Worm (Caenorhabditis elegans) whole organism, mixed stage, embryonic: Measurements from ENCODE around the gene F25G6.8.
A peak's percentile ranks its signal among the peaks of the same experiment; 100 is the strongest.

Experiments
- M03D4.4 ChIP-seq: sonication (generic microtip); optimal IDR thresholded peaks from 2 replicates; lab custom pipeline; 2017; ENCODE audit warnings: mild to moderate bottlenecking, missing genetic modification characterization, missing compliant biosample characterization
- blmp-1 ChIP-seq: fragments of 150-350 bp; optimal IDR thresholded peaks from 2 replicates; lab custom pipeline; 2014; ENCODE audit warnings: missing biosample characterization, missing genetic modification characterization
- ceh-39 ChIP-seq: fragments of 150-350 bp; optimal IDR thresholded peaks from 2 replicates; lab custom pipeline; 2014; ENCODE audit warnings: missing biosample characterization, missing genetic modification characterization
- ceh-43 ChIP-seq: fragments of 200-800 bp; sonication (Bioruptor generic); optimal IDR thresholded peaks from 2 replicates; lab custom pipeline; 2018; ENCODE audit warnings: mild to moderate bottlenecking, missing genetic modification characterization, moderate library complexity, missing compliant biosample characterization
- ceh-83 ChIP-seq: fragments of 200-800 bp; sonication (Bioruptor generic); optimal IDR thresholded peaks from 2 replicates; lab custom pipeline; 2018; ENCODE audit warnings: mild to moderate bottlenecking, missing genetic modification characterization, missing compliant biosample characterization
- ces-1 ChIP-seq: fragments of 150-350 bp; optimal IDR thresholded peaks from 2 replicates; lab custom pipeline; 2014; ENCODE audit warnings: missing biosample characterization, missing genetic modification reagents, missing genetic modification characterization
- cnd-1 ChIP-seq: fragments of 200-800 bp; sonication (Bioruptor generic); optimal IDR thresholded peaks from 2 replicates; lab custom pipeline; 2018; ENCODE audit warnings: mild to moderate bottlenecking, missing genetic modification characterization, missing compliant biosample characterization
- drap-1 ChIP-seq: fragments of 200-800 bp; sonication (Bioruptor generic); optimal IDR thresholded peaks from 3 replicates; lab custom pipeline; 2018; ENCODE audit warnings: mild to moderate bottlenecking, missing genetic modification characterization, missing compliant biosample characterization
- elt-1 ChIP-seq: sonication (generic microtip); optimal IDR thresholded peaks from 2 replicates; lab custom pipeline; 2017; ENCODE audit warnings: missing genetic modification characterization, mild to moderate bottlenecking, missing compliant biosample characterization, antibody characterized with exemption, moderate library complexity, borderline replicate concordance; ENCODE audit not compliant: insufficient read depth
- elt-3 ChIP-seq: fragments of 150-350 bp; optimal IDR thresholded peaks from 2 replicates; lab custom pipeline; 2014; ENCODE audit warnings: missing biosample characterization, missing genetic modification characterization
- flh-1 ChIP-seq: fragments of 200-800 bp; sonication (Bioruptor generic); optimal IDR thresholded peaks from 2 replicates; lab custom pipeline; 2018; ENCODE audit warnings: mild to moderate bottlenecking, missing genetic modification characterization, moderate library complexity, missing compliant biosample characterization
- ham-2 ChIP-seq: fragments of 200-800 bp; sonication (Bioruptor generic); optimal IDR thresholded peaks from 2 replicates; lab custom pipeline; 2018; ENCODE audit warnings: mild to moderate bottlenecking, missing genetic modification characterization, missing compliant biosample characterization
- hlh-1 ChIP-seq: fragments of 150-350 bp; optimal IDR thresholded peaks from 2 replicates; lab custom pipeline; 2014; ENCODE audit warnings: missing biosample characterization, missing genetic modification reagents, missing genetic modification characterization
- lin-13 ChIP-seq: fragments of 150-350 bp; optimal IDR thresholded peaks from 2 replicates; lab custom pipeline; 2014; ENCODE audit warnings: missing biosample characterization, missing genetic modification characterization
- lsy-2 ChIP-seq: fragments of 150-350 bp; optimal IDR thresholded peaks from 2 replicates; lab custom pipeline; 2014; ENCODE audit warnings: missing biosample characterization, missing genetic modification characterization
- mab-5 ChIP-seq: fragments of 150-350 bp; optimal IDR thresholded peaks from 2 replicates; lab custom pipeline; 2014; ENCODE audit warnings: missing biosample characterization, missing genetic modification characterization
- mep-1 ChIP-seq: fragments of 150-350 bp; optimal IDR thresholded peaks from 2 replicates; lab custom pipeline; 2017; ENCODE audit warnings: missing biosample characterization, missing genetic modification reagents, missing genetic modification characterization, inconsistent platforms
- mls-2 ChIP-seq: sonication (generic microtip); optimal IDR thresholded peaks from 2 replicates; lab custom pipeline; 2016; ENCODE audit warnings: mild to moderate bottlenecking, missing genetic modification characterization, moderate library complexity, missing compliant biosample characterization
- nhr-28 ChIP-seq: fragments of 150-350 bp; optimal IDR thresholded peaks from 2 replicates; lab custom pipeline; 2014; ENCODE audit warnings: missing biosample characterization, missing genetic modification characterization
- nhr-76 ChIP-seq: sonication (generic microtip); optimal IDR thresholded peaks from 2 replicates; lab custom pipeline; 2017; ENCODE audit warnings: missing biosample characterization, missing genetic modification characterization
- sem-2 ChIP-seq: fragments of 200-800 bp; sonication (Bioruptor generic); optimal IDR thresholded peaks from 2 replicates; lab custom pipeline; 2018; ENCODE audit warnings: mild to moderate bottlenecking, missing genetic modification characterization, missing compliant biosample characterization
- snpc-4 ChIP-seq: fragments of 150-350 bp; optimal IDR thresholded peaks from 2 replicates; lab custom pipeline; 2014; ENCODE audit warnings: missing biosample characterization, missing genetic modification characterization
- sptf-1 ChIP-seq: sonication (generic microtip); optimal IDR thresholded peaks from 2 replicates; lab custom pipeline; 2017; ENCODE audit warnings: mild to moderate bottlenecking, missing genetic modification characterization, moderate library complexity, missing compliant biosample characterization
- unc-39 ChIP-seq: fragments of 150-350 bp; optimal IDR thresholded peaks from 2 replicates; lab custom pipeline; 2014; ENCODE audit warnings: missing biosample characterization, missing genetic modification characterization
- unc-62 ChIP-seq: fragments of 150-350 bp; optimal IDR thresholded peaks from 2 replicates; lab custom pipeline; 2014; ENCODE audit warnings: missing biosample characterization, missing genetic modification reagents, missing genetic modification characterization
- zip-8 ChIP-seq: fragments of 150-350 bp; optimal IDR thresholded peaks from 2 replicates; lab custom pipeline; 2014; ENCODE audit warnings: missing biosample characterization, missing genetic modification characterization
- ztf-11 ChIP-seq: fragments of 150-350 bp; optimal IDR thresholded peaks from 2 replicates; lab custom pipeline; 2014; ENCODE audit warnings: missing biosample characterization, missing genetic modification characterization

The F25G6.8 gene

DNA sequence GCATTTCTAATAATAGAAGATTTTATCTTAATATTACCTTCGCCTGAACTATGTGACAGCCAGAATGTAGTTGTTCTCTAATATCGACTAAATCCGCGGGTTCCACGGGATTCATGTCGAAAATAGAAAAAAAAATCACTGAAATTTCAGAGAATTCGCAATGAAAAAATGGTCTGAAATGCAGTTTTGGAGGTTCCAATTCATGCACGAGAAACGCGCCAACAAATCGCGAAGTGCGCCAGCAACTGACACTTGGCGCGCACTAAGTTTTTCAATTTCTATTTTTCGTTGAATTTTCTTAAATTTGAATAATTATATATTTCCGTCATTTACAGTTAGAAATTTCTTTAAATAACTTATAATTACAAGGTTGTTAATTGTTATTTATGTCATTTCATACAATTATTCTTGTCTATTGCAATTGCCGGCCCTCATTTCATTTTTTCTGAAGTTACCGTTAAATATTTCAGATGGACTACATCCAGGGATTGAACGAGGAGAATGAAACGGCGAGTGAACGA is 4.9 kb upstream of the F25G6.8 start, which contains the start of the genes F25G6.9 and symk-1:
Gene F25G6.9, minus strand, starts transcription at position 160 of the 521 bp plus-strand sequence.
Gene symk-1, plus strand, starts transcription at position 471 of the 521 bp plus-strand sequence.
- peak; percentile 35 for TF ChIP-seq lsy-2 (tag; lab: Kevin White, UChicago)
- TF ChIP-seq mls-2, result no peak
- TF ChIP-seq mab-5 (tag; lab: Kevin White, UChicago), result no peak
- TF ChIP-seq snpc-4 (tag; lab: Kevin White, UChicago), result no peak
- TF ChIP-seq elt-3, result no peak
- peak; percentile 45 for TF ChIP-seq lin-13 (tag; lab: Kevin White, UChicago)
- TF ChIP-seq mep-1, result no peak

DNA sequence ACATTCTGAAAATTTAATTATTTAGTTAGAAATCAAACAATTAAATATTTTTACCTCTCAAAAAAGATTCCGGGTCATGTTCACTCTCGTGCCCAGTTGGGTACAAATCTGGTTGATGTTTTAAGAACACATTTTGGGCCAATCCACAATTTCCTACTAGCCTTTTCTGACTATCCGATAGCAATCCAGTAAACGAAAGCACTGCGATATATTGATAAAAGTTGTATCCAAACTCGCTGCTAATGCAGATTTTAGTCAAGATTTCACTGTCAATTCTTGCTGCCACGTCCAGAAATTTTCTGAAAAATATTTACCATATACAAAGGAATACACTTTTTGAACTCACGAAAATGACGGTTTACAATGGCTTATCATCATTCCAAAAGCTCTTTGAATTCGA is 4.2 kb upstream of the F25G6.8 start:
- TF ChIP-seq M03D4.4 (tag; lab: Kevin White, UChicago), result no peak
- TF ChIP-seq ceh-43 (GFP tag; lab: Kevin White, UChicago), result no peak
- no peak for TF ChIP-seq unc-62 (GFP tag; lab: Kevin White, UChicago)
- no peak for TF ChIP-seq nhr-28
- no peak for TF ChIP-seq sem-2
- TF ChIP-seq ceh-39 (tag; lab: Kevin White, UChicago), result no peak
- TF ChIP-seq lsy-2 (tag; lab: Kevin White, UChicago), result no peak
- TF ChIP-seq elt-1 (tag; lab: Kevin White, UChicago), result no peak
- no peak for TF ChIP-seq ceh-83 (GFP tag; lab: Kevin White, UChicago)
- no peak for TF ChIP-seq nhr-76 (tag; lab: Kevin White, UChicago)
- TF ChIP-seq mep-1, result no peak
- no peak for TF ChIP-seq flh-1 (GFP tag; lab: Kevin White, UChicago)
- TF ChIP-seq ztf-11 (tag; lab: Kevin White, UChicago), result no peak
- TF ChIP-seq hlh-1 (tag; lab: Kevin White, UChicago), result no peak
- TF ChIP-seq cnd-1, result no peak
- TF ChIP-seq lin-13 (tag; lab: Kevin White, UChicago), result no peak
- TF ChIP-seq elt-3, result no peak

ce11 chrV:8560916-8561315 is 4.1 kb downstream of the F25G6.8 start, which contains the start of gene acr-16:
acr-16 (plus strand) TSS chrV:8561216.
- TF ChIP-seq elt-1 (tag; lab: Kevin White, UChicago) (no peak), lin-13 (tag; lab: Kevin White, UChicago) (no peak), drap-1 (GFP tag; lab: Kevin White, UChicago) (no peak), snpc-4 (tag; lab: Kevin White, UChicago) (no peak), unc-39 (tag; lab: Kevin White, UChicago) (no peak), ceh-39 (tag; lab: Kevin White, UChicago) (no peak), ham-2 (GFP tag; lab: Kevin White, UChicago) (no peak), elt-3 (no peak)

ce11 chrV:8555955-8556354 is 9.0 kb downstream of the F25G6.8 start:
- no peak for TF ChIP-seq nhr-76 (tag; lab: Kevin White, UChicago)
- no peak for TF ChIP-seq zip-8
- no peak for TF ChIP-seq cnd-1
- no peak for TF ChIP-seq ces-1
- no peak for TF ChIP-seq drap-1 (GFP tag; lab: Kevin White, UChicago)
- no peak for TF ChIP-seq mls-2
- TF ChIP-seq blmp-1 (tag; lab: Kevin White, UChicago), result no peak
- TF ChIP-seq sptf-1 (tag; lab: Kevin White, UChicago), result no peak
- no peak for TF ChIP-seq elt-3
- no peak for TF ChIP-seq unc-39 (tag; lab: Kevin White, UChicago)
- TF ChIP-seq elt-1 (tag; lab: Kevin White, UChicago), result no peak
- no peak for TF ChIP-seq lin-13 (tag; lab: Kevin White, UChicago)

ce11 chrV:8552460-8552859 is 12.5 kb downstream of the F25G6.8 start, which contains the start of gene acr-15:
acr-15 (plus strand) TSS chrV:8552695.
- no peak for TF ChIP-seq zip-8
- TF ChIP-seq ztf-11 (tag; lab: Kevin White, UChicago), result no peak
- TF ChIP-seq snpc-4 (tag; lab: Kevin White, UChicago), result no peak
- peak; percentile 56 for TF ChIP-seq hlh-1 (tag; lab: Kevin White, UChicago)

DNA sequence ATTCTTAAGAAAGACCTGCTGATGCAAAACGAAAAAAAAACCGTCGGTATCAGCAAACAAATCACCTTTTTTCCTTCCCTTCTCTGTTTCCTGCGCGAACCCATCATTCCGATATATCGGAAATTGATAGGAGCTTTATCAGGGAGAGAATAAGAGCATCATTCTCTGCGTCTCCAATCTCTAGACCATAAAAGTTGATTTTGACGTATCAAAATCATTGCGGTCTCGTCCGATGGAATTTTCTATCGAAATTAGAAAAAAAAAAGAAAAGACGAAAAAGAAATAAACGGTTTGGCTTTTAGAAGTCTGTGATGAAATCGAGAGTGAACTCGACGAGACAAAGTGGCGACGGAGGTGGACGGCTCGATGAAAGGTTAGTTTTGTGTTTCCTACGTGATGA is 16.0 kb downstream of the F25G6.8 start, which contains the start of gene stdh-4:
Gene stdh-4, plus strand, starts transcription at position 301 of the 400 bp plus-strand sequence.
- TF ChIP-seq lsy-2 (tag; lab: Kevin White, UChicago), result no peak
- TF ChIP-seq hlh-1 (tag; lab: Kevin White, UChicago), result no peak
- no peak for TF ChIP-seq ceh-83 (GFP tag; lab: Kevin White, UChicago)
- TF ChIP-seq sptf-1 (tag; lab: Kevin White, UChicago), result no peak
- TF ChIP-seq flh-1 (GFP tag; lab: Kevin White, UChicago), result no peak
